Fruit fly (Drosophila melanogaster) whole organism, embryonic: ENCODE results near the gene CG2617.

Experiments used
- Adf1 ChIP-seq: fragments of 200-800 bp; sonication (Bioruptor generic); IDR thresholded peaks from 2 replicates; pipeline ENCODE4 v1.3.6; 2022; ENCODE audit warnings: missing biosample characterization, missing genetic modification characterization
- Atf6 ChIP-seq: fragments of 200-800 bp; sonication (Bioruptor generic); IDR thresholded peaks from 2 replicates; pipeline ENCODE4 v1.3.6; 2022; ENCODE audit warnings: missing biosample characterization, missing genetic modification characterization
- CG10267 ChIP-seq: fragments of 200-800 bp; sonication (Bioruptor generic); optimal IDR thresholded peaks from 2 replicates; lab custom pipeline; 2018; ENCODE audit warnings: missing biosample characterization, mild to moderate bottlenecking, missing genetic modification characterization, moderate library complexity
- CG11723 ChIP-seq: fragments of 200-800 bp; sonication (Bioruptor generic); optimal IDR thresholded peaks from 2 replicates; lab custom pipeline; 2017; ENCODE audit warnings: missing biosample characterization, mild to moderate bottlenecking, missing genetic modification characterization
- CG12391 ChIP-seq: fragments of 200-800 bp; sonication (Bioruptor generic); optimal IDR thresholded peaks from 3 replicates; lab custom pipeline; 2018; ENCODE audit warnings: missing biosample characterization, mild to moderate bottlenecking, missing genetic modification characterization, moderate library complexity
- CG12769 ChIP-seq: fragments of 200-800 bp; sonication (Bioruptor generic); optimal IDR thresholded peaks from 2 replicates; lab custom pipeline; 2019; ENCODE audit warnings: missing biosample characterization, mild to moderate bottlenecking, missing genetic modification characterization, moderate library complexity
- CG13296 ChIP-seq: fragments of 200-800 bp; sonication (Bioruptor generic); optimal IDR thresholded peaks from 3 replicates; lab custom pipeline; 2018; ENCODE audit warnings: missing biosample characterization, mild to moderate bottlenecking, missing genetic modification characterization
- CG13424 ChIP-seq: fragments of 200-800 bp; sonication (Bioruptor generic); optimal IDR thresholded peaks from 2 replicates; lab custom pipeline; 2019; ENCODE audit warnings: missing biosample characterization, mild to moderate bottlenecking, missing genetic modification characterization, moderate library complexity
- CG16813 ChIP-seq: fragments of 200-800 bp; sonication (Bioruptor generic); IDR thresholded peaks from 3 replicates; pipeline ENCODE4 v1.3.6; 2022; ENCODE audit warnings: missing biosample characterization, missing genetic modification characterization; ENCODE audit not compliant: partially characterized antibody
- CG17361 ChIP-seq: fragments of 200-800 bp; sonication (Bioruptor generic); IDR thresholded peaks from 3 replicates; pipeline ENCODE4 v1.3.6; 2022; ENCODE audit warnings: missing biosample characterization, missing genetic modification characterization
- CG18011 ChIP-seq: fragments of 200-800 bp; sonication (Bioruptor generic); optimal IDR thresholded peaks from 2 replicates; lab custom pipeline; 2017; ENCODE audit warnings: missing biosample characterization, missing genetic modification characterization, mild to moderate bottlenecking, moderate library complexity, missing genotype
- CG2129 ChIP-seq: fragments of 200-800 bp; sonication (Bioruptor generic); IDR thresholded peaks from 2 replicates; pipeline ENCODE4 v1.3.6; 2022; ENCODE audit warnings: missing biosample characterization, missing genetic modification characterization; ENCODE audit not compliant: partially characterized antibody
- CG2678 ChIP-seq: fragments of 200-800 bp; sonication (Bioruptor generic); optimal IDR thresholded peaks from 3 replicates; lab custom pipeline; 2019; ENCODE audit warnings: missing biosample characterization, mild to moderate bottlenecking, missing genetic modification characterization, moderate library complexity
- CG2875 ChIP-seq: fragments of 200-800 bp; sonication (Bioruptor generic); optimal IDR thresholded peaks from 2 replicates; lab custom pipeline; 2017; ENCODE audit warnings: missing biosample characterization, mild to moderate bottlenecking, missing genetic modification characterization, missing genetic modification reagents
- CG33557 ChIP-seq: fragments of 200-800 bp; sonication (Bioruptor generic); optimal IDR thresholded peaks from 2 replicates; lab custom pipeline; 2019; ENCODE audit warnings: missing biosample characterization, mild to moderate bottlenecking, missing genetic modification characterization, moderate library complexity
- CG3838 ChIP-seq: fragments of 200-800 bp; sonication (Bioruptor generic); optimal IDR thresholded peaks from 3 replicates; lab custom pipeline; 2016; ENCODE audit warnings: missing biosample characterization, missing genetic modification characterization
- CG42726 ChIP-seq: fragments of 200-800 bp; sonication (Bioruptor generic); IDR thresholded peaks from 2 replicates; pipeline ENCODE4 v1.3.6; 2022; ENCODE audit warnings: missing biosample characterization, missing genetic modification characterization; ENCODE audit not compliant: partially characterized antibody
- CG4424 ChIP-seq: fragments of 200-800 bp; sonication (Bioruptor generic); optimal IDR thresholded peaks from 3 replicates; lab custom pipeline; 2016; ENCODE audit warnings: missing biosample characterization, missing genetic modification characterization
- CG5180 ChIP-seq: fragments of 200-800 bp; sonication (Bioruptor generic); optimal IDR thresholded peaks from 3 replicates; lab custom pipeline; 2017; ENCODE audit warnings: missing biosample characterization, missing genetic modification characterization, mild to moderate bottlenecking, moderate library complexity, missing genetic modification reagents
- CG5953 ChIP-seq: fragments of 200-800 bp; sonication (Bioruptor generic); IDR thresholded peaks from 2 replicates; pipeline ENCODE4 v1.3.6; 2022; ENCODE audit warnings: missing biosample characterization, missing genetic modification characterization
- CG6683 ChIP-seq: fragments of 200-800 bp; sonication (Bioruptor generic); optimal IDR thresholded peaks from 2 replicates; lab custom pipeline; 2017; ENCODE audit warnings: missing biosample characterization, mild to moderate bottlenecking, missing genetic modification characterization, missing genetic modification reagents
- CG7271 ChIP-seq: fragments of 200-800 bp; sonication (Bioruptor generic); optimal IDR thresholded peaks from 2 replicates; lab custom pipeline; 2018; ENCODE audit warnings: missing biosample characterization, mild to moderate bottlenecking, missing genetic modification characterization, moderate library complexity
- Camta ChIP-seq: fragments of 200-800 bp; sonication (Bioruptor generic); optimal IDR thresholded peaks from 2 replicates; lab custom pipeline; 2016; ENCODE audit warnings: missing biosample characterization, missing genetic modification characterization
- D ChIP-seq, 2 experiments: fragments of 200-800 bp in 1 of 2; fragments of >200 bp in 1 of 2; sonication (Bioruptor generic) in 1 of 2; optimal IDR thresholded peaks; 2 replicates in 1 of 2; 3 replicates in 1 of 2; lab custom pipeline; 2017; ENCODE audit warnings: mild to moderate bottlenecking in 1 of 2, missing biosample characterization in 1 of 2, missing genetic modification characterization in 1 of 2, missing genetic modification reagents in 1 of 2
- ERR ChIP-seq: fragments of 200-800 bp; sonication (Bioruptor generic); optimal IDR thresholded peaks from 2 replicates; lab custom pipeline; 2016; ENCODE audit warnings: missing biosample characterization, missing genetic modification characterization
- HLHmδ ChIP-seq: fragments of 200-800 bp; sonication (Bioruptor generic); optimal IDR thresholded peaks from 2 replicates; lab custom pipeline; 2018; ENCODE audit warnings: missing biosample characterization, mild to moderate bottlenecking, missing genetic modification characterization, moderate library complexity
- Mrtf ChIP-seq: fragments of 200-800 bp; sonication (Bioruptor generic); IDR thresholded peaks from 3 replicates; pipeline ENCODE4 v1.3.6; 2022; ENCODE audit warnings: missing biosample characterization, missing genetic modification characterization
- Optix ChIP-seq: fragments of 200-800 bp; sonication (Bioruptor generic); IDR thresholded peaks from 3 replicates; pipeline ENCODE4 v1.3.6; 2022; ENCODE audit warnings: missing biosample characterization, missing genetic modification characterization
- PHDP ChIP-seq: fragments of 200-800 bp; sonication (Bioruptor generic); optimal IDR thresholded peaks from 3 replicates; lab custom pipeline; 2018; ENCODE audit warnings: missing biosample characterization, mild to moderate bottlenecking, missing genetic modification characterization, moderate library complexity
- Sox102F ChIP-seq: fragments of 200-800 bp; sonication (Bioruptor generic); optimal IDR thresholded peaks from 2 replicates; lab custom pipeline; 2018; ENCODE audit warnings: missing biosample characterization, mild to moderate bottlenecking, missing genetic modification characterization, moderate library complexity
- Taf1 ChIP-seq: fragments of 200-800 bp; sonication (Bioruptor generic); IDR thresholded peaks from 2 replicates; pipeline ENCODE4 v1.3.6; 2022; ENCODE audit warnings: missing biosample characterization, missing genetic modification characterization
- Tbp ChIP-seq: fragments of >200 bp; optimal IDR thresholded peaks from 2 replicates; lab custom pipeline; 2018; ENCODE audit warnings: missing biosample characterization, missing genetic modification characterization
- Usf ChIP-seq: fragments of 200-800 bp; sonication (Bioruptor generic); optimal IDR thresholded peaks from 2 replicates; lab custom pipeline; 2017; ENCODE audit warnings: missing genotype, missing biosample characterization, missing genetic modification characterization
- ash1 ChIP-seq: fragments of 200-800 bp; sonication (Bioruptor generic); optimal IDR thresholded peaks from 2 replicates; lab custom pipeline; 2018; ENCODE audit warnings: missing biosample characterization, mild to moderate bottlenecking, missing genetic modification characterization
- btn ChIP-seq: fragments of 200-800 bp; sonication (Bioruptor generic); optimal IDR thresholded peaks from 2 replicates; lab custom pipeline; 2016; ENCODE audit warnings: missing biosample characterization, missing genetic modification characterization
- caup ChIP-seq: fragments of 200-800 bp; sonication (Bioruptor generic); optimal IDR thresholded peaks from 3 replicates; lab custom pipeline; 2017; ENCODE audit warnings: missing biosample characterization, mild to moderate bottlenecking, missing genetic modification characterization, moderate library complexity; ENCODE audit not compliant: severe bottlenecking
- ci ChIP-seq: fragments of 200-800 bp; sonication (Bioruptor generic); IDR thresholded peaks from 3 replicates; pipeline ENCODE4 v1.3.6; 2022; ENCODE audit warnings: missing biosample characterization, missing genetic modification characterization
- dan ChIP-seq: fragments of 200-800 bp; sonication (Bioruptor generic); IDR thresholded peaks from 2 replicates; pipeline ENCODE4 v1.3.6; 2022; ENCODE audit warnings: missing biosample characterization, missing genetic modification characterization
- danr ChIP-seq: fragments of 200-800 bp; sonication (Bioruptor generic); IDR thresholded peaks from 2 replicates; pipeline ENCODE4 v1.3.6; 2022; ENCODE audit warnings: missing biosample characterization, missing genetic modification characterization
- ham ChIP-seq: fragments of 200-800 bp; sonication (Bioruptor generic); IDR thresholded peaks from 2 replicates; pipeline ENCODE4 v1.3.6; 2022; ENCODE audit warnings: missing biosample characterization, missing genetic modification characterization
- hbn ChIP-seq: fragments of 200-800 bp; sonication (Bioruptor generic); IDR thresholded peaks from 2 replicates; pipeline ENCODE4 v1.3.6; 2022; ENCODE audit warnings: missing biosample characterization, missing genetic modification characterization; ENCODE audit not compliant: partially characterized antibody
- insv ChIP-seq, 2 experiments: fragments of 200-800 bp; sonication (Bioruptor generic); optimal IDR thresholded peaks; 3 replicates each; lab custom pipeline; 2016 to 2018; ENCODE audit warnings: missing biosample characterization in 2 of 2, missing genetic modification characterization in 2 of 2
- maf-S ChIP-seq: fragments of 200-800 bp; sonication (Bioruptor generic); optimal IDR thresholded peaks from 2 replicates; lab custom pipeline; 2016; ENCODE audit warnings: missing biosample characterization, missing genetic modification characterization
- nerfin-1 ChIP-seq: fragments of 200-800 bp; sonication (Bioruptor generic); optimal IDR thresholded peaks from 3 replicates; lab custom pipeline; 2019; ENCODE audit warnings: missing biosample characterization, mild to moderate bottlenecking, missing genetic modification characterization, moderate library complexity
- pzg ChIP-seq: fragments of 200-800 bp; sonication (Bioruptor generic); optimal IDR thresholded peaks from 3 replicates; lab custom pipeline; 2018; ENCODE audit warnings: missing biosample characterization, mild to moderate bottlenecking, missing genetic modification characterization, moderate library complexity
- so ChIP-seq: fragments of 200-800 bp; sonication (Bioruptor generic); IDR thresholded peaks from 3 replicates; pipeline ENCODE4 v1.3.6; 2022; ENCODE audit warnings: missing biosample characterization, missing genetic modification characterization
- ssp ChIP-seq: fragments of 200-800 bp; sonication (Bioruptor generic); IDR thresholded peaks from 2 replicates; pipeline ENCODE4 v1.3.6; 2022; ENCODE audit warnings: missing biosample characterization, missing genetic modification characterization
- tap ChIP-seq: fragments of 200-800 bp; optimal IDR thresholded peaks from 3 replicates; lab custom pipeline; 2019; ENCODE audit warnings: missing biosample characterization, mild to moderate bottlenecking, missing genetic modification characterization, moderate library complexity
- unpg ChIP-seq: fragments of 200-800 bp; sonication (Bioruptor generic); optimal IDR thresholded peaks from 3 replicates; lab custom pipeline; 2018; ENCODE audit warnings: missing biosample characterization, mild to moderate bottlenecking, missing genetic modification characterization, moderate library complexity

Gene CG2617

DNA sequence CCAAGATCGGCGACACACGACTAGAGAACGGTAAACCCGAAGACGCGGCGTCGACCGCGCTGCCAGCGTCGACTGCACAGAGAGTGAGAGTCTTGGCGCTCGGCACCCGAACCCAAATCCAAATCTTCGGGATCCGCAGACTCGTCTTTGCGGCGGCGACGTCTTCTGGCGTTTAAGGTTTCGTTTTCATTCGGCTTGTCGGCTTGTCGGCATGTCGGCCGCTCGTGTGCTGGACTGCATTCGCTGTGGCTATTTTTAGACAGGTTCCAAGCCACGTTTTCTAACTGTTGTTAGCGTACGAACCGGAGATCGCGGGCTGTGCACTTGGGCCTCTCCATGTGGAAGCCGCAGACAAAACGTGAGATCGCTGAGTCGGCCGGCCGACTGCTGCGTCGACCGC is 33.9 kb downstream of the CG2617 start:
- TF ChIP-seq D (optimal IDR thresholded peaks at IDR 0.05; lab: Kevin White, UChicago) (no peak), D (GFP tag; optimal IDR thresholded peaks at IDR 0.05; lab: Kevin White, UChicago) (no peak), Usf (GFP tag; lab: Kevin White, UChicago) (no peak), pzg (GFP tag; lab: Kevin White, UChicago) (no peak), PHDP (tag; lab: Kevin White, UChicago) (peak; percentile 7), Tbp (no peak), btn (GFP tag; lab: Kevin White, UChicago) (no peak), ERR (no peak), CG12391 (tag; lab: Kevin White, UChicago) (no peak), CG6683 (no peak), hbn (GFP tag; lab: Robert Waterston, UW) (0 out of 2 replicates have a peak, but pooled peaks have one; percentile 16), Taf1 (GFP tag; lab: Robert Waterston, UW) (no peak), Sox102F (GFP tag; lab: Kevin White, UChicago) (no peak), tap (tag; lab: Kevin White, UChicago) (no peak), CG42726 (no peak), nerfin-1 (tag; lab: Kevin White, UChicago) (peak; percentile 7), CG17361 (GFP tag; lab: Robert Waterston, UW) (peak; percentile 16; the same call in 1 of the 3 replicates), CG4424 (GFP tag; lab: Kevin White, UChicago) (no peak), CG13296 (GFP tag; lab: Kevin White, UChicago) (no peak), ci (peak; percentile 63; the same call in 2 of the 3 replicates), CG2678 (tag; lab: Kevin White, UChicago) (peak; percentile 16), CG13424 (tag; lab: Kevin White, UChicago) (no peak), Camta (GFP tag; lab: Kevin White, UChicago) (no peak), maf-S (GFP tag; lab: Kevin White, UChicago) (no peak), CG2129 (GFP tag; lab: Robert Waterston, UW) (no peak), so (GFP tag; lab: Robert Waterston, UW) (no peak), Optix (GFP tag; lab: Robert Waterston, UW) (0 out of 3 replicates have a peak, but pooled peaks have one; percentile 18), CG7271 (tag; lab: Kevin White, UChicago) (no peak), Mrtf (GFP tag; lab: Robert Waterston, UW) (no peak), CG2875 (GFP tag; lab: Kevin White, UChicago) (peak; percentile 20), Adf1 (GFP tag; lab: Robert Waterston, UW) (peak; percentile 94), dan (GFP tag; lab: Robert Waterston, UW) (no peak), CG5953 (GFP tag; lab: Robert Waterston, UW) (no peak), danr (GFP tag; lab: Robert Waterston, UW) (no peak), ssp (GFP tag; lab: Robert Waterston, UW) (no peak), CG18011 (no peak), ham (GFP tag; lab: Robert Waterston, UW) (no peak), Atf6 (GFP tag; lab: Robert Waterston, UW) (no peak), insv (GFP tag; optimal IDR thresholded peaks at IDR 0.05; lab: Kevin White, UChicago) (no peak), CG33557 (GFP tag; lab: Kevin White, UChicago) (peak; percentile 92), CG5180 (GFP tag; lab: Kevin White, UChicago) (no peak), CG10267 (peak; percentile 15), CG3838 (no peak), unpg (GFP tag; lab: Kevin White, UChicago) (peak; percentile 17), CG12769 (tag; lab: Kevin White, UChicago) (peak; percentile 69), HLHmδ (GFP tag; lab: Kevin White, UChicago) (peak; percentile 76), CG11723 (GFP tag; lab: Kevin White, UChicago) (peak; percentile 4), caup (GFP tag; lab: Kevin White, UChicago) (no peak), ash1 (GFP tag; lab: Kevin White, UChicago) (no peak), CG16813 (GFP tag; lab: Robert Waterston, UW) (0 out of 3 replicates have a peak, but pooled peaks have one; percentile 23)
